Fruit fly (Drosophila melanogaster) whole organism, wandering third instar larva: ENCODE results near the gene CG9733.

ENCODE experiments used
- Abd-B ChIP-seq: fragments of >200 bp; optimal IDR thresholded peaks from 2 replicates; lab custom pipeline; 2017; ENCODE audit warnings: missing biosample characterization, missing genetic modification characterization
- CG32264 ChIP-seq: fragments of 200-800 bp; sonication (Bioruptor generic); optimal IDR thresholded peaks from 2 replicates; lab custom pipeline; 2016; ENCODE audit warnings: missing biosample characterization, missing genetic modification characterization
- CG9705 ChIP-seq: fragments of 200-800 bp; sonication (Bioruptor generic); optimal IDR thresholded peaks from 2 replicates; lab custom pipeline; 2018; ENCODE audit warnings: missing biosample characterization, mild to moderate bottlenecking, missing genetic modification characterization
- CrebA ChIP-seq: fragments of 200-800 bp; sonication (Bioruptor generic); optimal IDR thresholded peaks from 2 replicates; lab custom pipeline; 2016; ENCODE audit warnings: missing biosample characterization, mild to moderate bottlenecking, missing genetic modification characterization, borderline replicate concordance
- Dfd ChIP-seq: fragments of >200 bp; optimal IDR thresholded peaks from 2 replicates; lab custom pipeline; 2017; ENCODE audit warnings: missing biosample characterization, missing genetic modification characterization
- Dif ChIP-seq: fragments of 200-275, 200-300 bp; sonication (Bioruptor generic); optimal IDR thresholded peaks from 2 replicates; lab custom pipeline; 2018; ENCODE audit warnings: missing biosample characterization, missing genetic modification characterization; ENCODE audit not compliant: partially characterized antibody
- GATAd ChIP-seq: sonication (Bioruptor generic); optimal IDR thresholded peaks from 2 replicates; lab custom pipeline; 2016; ENCODE audit warnings: missing biosample characterization, missing genetic modification characterization
- HLH106 ChIP-seq: fragments of 200-800 bp; optimal IDR thresholded peaks from 3 replicates; lab custom pipeline; 2019; ENCODE audit warnings: missing biosample characterization, mild to moderate bottlenecking, missing genetic modification characterization, moderate library complexity
- Hnf4 ChIP-seq: fragments of 200-800 bp; sonication (Bioruptor generic); optimal IDR thresholded peaks from 2 replicates; lab custom pipeline; 2016; ENCODE audit warnings: missing biosample characterization, mild to moderate bottlenecking, missing genetic modification characterization
- Hr78 ChIP-seq: fragments of >200 bp; optimal IDR thresholded peaks from 2 replicates; lab custom pipeline; 2017; ENCODE audit warnings: missing biosample characterization, missing genetic modification characterization
- Hr83 ChIP-seq: fragments of 200-300 bp; sonication (Bioruptor generic); optimal IDR thresholded peaks from 2 replicates; lab custom pipeline; 2016; ENCODE audit warnings: missing biosample characterization, mild to moderate bottlenecking, missing genetic modification characterization, moderate library complexity; ENCODE audit not compliant: poor library complexity, severe bottlenecking
- Jra ChIP-seq: sonication (Bioruptor generic); optimal IDR thresholded peaks from 2 replicates; lab custom pipeline; 2016; ENCODE audit warnings: missing biosample characterization, missing genetic modification characterization
- Mio ChIP-seq: sonication (Bioruptor generic); optimal IDR thresholded peaks from 2 replicates; lab custom pipeline; 2016; ENCODE audit warnings: missing biosample characterization, missing genetic modification characterization
- Myc ChIP-seq: fragments of >200 bp; optimal IDR thresholded peaks from 2 replicates; lab custom pipeline; 2017
- N ChIP-seq: fragments of >200 bp; optimal IDR thresholded peaks from 2 replicates; lab custom pipeline; 2018; ENCODE audit warnings: missing biosample characterization, missing external identifiers, missing genetic modification characterization
- OdsH ChIP-seq: fragments of 200-800 bp; sonication (Bioruptor generic); optimal IDR thresholded peaks from 2 replicates; lab custom pipeline; 2016; ENCODE audit warnings: missing biosample characterization, mild to moderate bottlenecking, missing genetic modification characterization
- Rel ChIP-seq, 2 experiments: fragments of 200-800 bp; sonication (Bioruptor generic) in 1 of 2; optimal IDR thresholded peaks; 2 replicates in 1 of 2; 3 replicates in 1 of 2; lab custom pipeline; 2016 to 2019; ENCODE audit warnings: mild to moderate bottlenecking in 2 of 2, missing biosample characterization in 2 of 2, missing genetic modification characterization in 2 of 2, moderate library complexity in 1 of 2
- Sp1 ChIP-seq: fragments of 200-800 bp; sonication (Bioruptor generic); optimal IDR thresholded peaks from 3 replicates; lab custom pipeline; 2019; ENCODE audit warnings: missing biosample characterization, mild to moderate bottlenecking, missing genetic modification characterization, moderate library complexity
- Vsx2 ChIP-seq: fragments of 200-300, 225-300 bp; sonication (Bioruptor generic); optimal IDR thresholded peaks from 2 replicates; lab custom pipeline; 2018; ENCODE audit warnings: missing biosample characterization, missing genetic modification characterization; ENCODE audit not compliant: partially characterized antibody
- br ChIP-seq: fragments of 200-800 bp; sonication (Bioruptor generic); optimal IDR thresholded peaks from 2 replicates; lab custom pipeline; 2016; ENCODE audit warnings: missing biosample characterization, missing genetic modification characterization
- brk ChIP-seq: fragments of 200-800 bp; sonication (Bioruptor generic); optimal IDR thresholded peaks from 2 replicates; lab custom pipeline; 2016; ENCODE audit warnings: missing biosample characterization, mild to moderate bottlenecking, missing genetic modification characterization
- dl ChIP-seq, 2 experiments: fragments of 175-275, 200-275 bp in 1 of 2; fragments of 200-275 bp in 1 of 2; sonication (Bioruptor generic); optimal IDR thresholded peaks; lab custom pipeline; 2018; ENCODE audit warnings: mild to moderate bottlenecking in 2 of 2, missing biosample characterization in 2 of 2, missing genetic modification characterization in 2 of 2, moderate library complexity in 2 of 2; ENCODE audit not compliant: partially characterized antibody in 2 of 2, insufficient read depth in 1 of 2
- dmrt93B ChIP-seq: fragments of 200-800 bp; sonication (Bioruptor generic); optimal IDR thresholded peaks from 2 replicates; lab custom pipeline; 2018; ENCODE audit warnings: missing biosample characterization, mild to moderate bottlenecking, missing genetic modification characterization
- dsf ChIP-seq: sonication (Bioruptor generic); optimal IDR thresholded peaks from 2 replicates; lab custom pipeline; 2016; ENCODE audit warnings: missing biosample characterization, missing genetic modification characterization, borderline replicate concordance
- ey ChIP-seq: fragments of 200-800 bp; sonication (Bioruptor generic); optimal IDR thresholded peaks from 2 replicates; lab custom pipeline; 2016; ENCODE audit warnings: missing biosample characterization, missing genetic modification characterization
- foxo ChIP-seq, 2 experiments: fragments of 200-800 bp; sonication (Bioruptor generic); optimal IDR thresholded peaks; 2 replicates in 1 of 2; 3 replicates in 1 of 2; lab custom pipeline; 2016 to 2017; ENCODE audit warnings: missing biosample characterization in 2 of 2, missing genetic modification characterization in 2 of 2
- fru ChIP-seq: fragments of 200-800 bp; sonication (Bioruptor generic); optimal IDR thresholded peaks from 3 replicates; lab custom pipeline; 2016; ENCODE audit warnings: missing biosample characterization, mild to moderate bottlenecking, missing genetic modification characterization
- h ChIP-seq: fragments of 200-800 bp; sonication (Bioruptor generic); optimal IDR thresholded peaks from 3 replicates; lab custom pipeline; 2016; ENCODE audit warnings: missing biosample characterization, mild to moderate bottlenecking, missing genetic modification characterization
- jim ChIP-seq: fragments of 175-275, 200-325 bp; sonication (Bioruptor generic); optimal IDR thresholded peaks from 2 replicates; lab custom pipeline; 2016; ENCODE audit warnings: missing biosample characterization, mild to moderate bottlenecking, missing genetic modification characterization
- lola ChIP-seq: fragments of >200 bp; optimal IDR thresholded peaks from 2 replicates; lab custom pipeline; 2017; ENCODE audit warnings: missing biosample characterization, missing genetic modification characterization
- pan ChIP-seq: fragments of >200 bp; optimal IDR thresholded peaks from 2 replicates; lab custom pipeline; 2017
- psq ChIP-seq: fragments of 200-800 bp; sonication (Bioruptor generic); optimal IDR thresholded peaks from 3 replicates; lab custom pipeline; 2017; ENCODE audit warnings: missing biosample characterization, mild to moderate bottlenecking, missing genetic modification characterization, moderate library complexity
- rgr ChIP-seq: fragments of 200-800 bp; sonication (Bioruptor generic); optimal IDR thresholded peaks from 3 replicates; lab custom pipeline; 2016; ENCODE audit warnings: missing biosample characterization, mild to moderate bottlenecking, missing genetic modification characterization
- sage ChIP-seq: fragments of 200-800 bp; sonication (Bioruptor generic); optimal IDR thresholded peaks from 2 replicates; lab custom pipeline; 2016; ENCODE audit warnings: missing biosample characterization, mild to moderate bottlenecking, missing genetic modification characterization
- sv ChIP-seq: fragments of 200-800 bp; sonication (Bioruptor generic); optimal IDR thresholded peaks from 3 replicates; lab custom pipeline; 2016; ENCODE audit warnings: missing biosample characterization, missing genetic modification characterization
- tai ChIP-seq: sonication (Bioruptor generic); optimal IDR thresholded peaks from 2 replicates; lab custom pipeline; 2016; ENCODE audit warnings: missing biosample characterization, missing genetic modification characterization
- usp ChIP-seq: fragments of >200 bp; optimal IDR thresholded peaks from 2 replicates; lab custom pipeline; 2017; ENCODE audit warnings: missing biosample characterization, missing genetic modification characterization
- woc ChIP-seq: sonication (Bioruptor generic); optimal IDR thresholded peaks from 2 replicates; lab custom pipeline; 2016; ENCODE audit warnings: missing biosample characterization, mild to moderate bottlenecking, missing genetic modification characterization

CG9733 gene

DNA sequence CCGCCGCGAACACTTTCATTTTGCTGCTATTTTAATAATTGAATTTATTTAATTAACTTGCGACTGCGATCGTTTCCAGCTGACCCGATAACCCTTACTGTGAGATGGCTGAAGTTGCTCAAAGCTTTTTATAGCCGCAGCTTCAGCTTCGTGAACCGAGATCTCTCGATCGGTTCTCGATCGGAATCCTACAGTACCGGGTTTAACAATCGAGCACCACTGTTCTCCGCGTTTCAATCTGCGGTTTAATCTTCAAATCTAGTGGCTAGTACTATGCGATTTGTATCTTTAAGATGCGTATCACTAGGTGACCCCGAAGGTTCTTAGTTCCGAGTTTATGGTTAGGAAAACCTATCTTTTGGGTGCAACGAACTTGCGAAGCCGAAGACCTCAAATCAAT, at the start of gene CG9733:
CG9733 (minus strand) TSS at position 101 of the 400 bp plus-strand sequence.
- TF ChIP-seq Abd-B (GFP tag; lab: Kevin White, UChicago) = no peak
- no peak for TF ChIP-seq Hr78
- no peak for TF ChIP-seq GATAd (GFP tag; lab: Kevin White, UChicago)
- TF ChIP-seq Vsx2 (GFP tag; lab: Kevin White, UChicago) = no peak
- TF ChIP-seq sage (GFP tag; lab: Kevin White, UChicago) = no peak
- TF ChIP-seq dsf = no peak
- TF ChIP-seq pan = no peak
- TF ChIP-seq Rel (GFP tag; optimal IDR thresholded peaks at IDR 0.05; lab: Kevin White, UChicago) = no peak
- no peak for TF ChIP-seq Rel (tag; optimal IDR thresholded peaks at IDR 0.05; lab: Kevin White, UChicago)
- TF ChIP-seq OdsH (GFP tag; lab: Kevin White, UChicago) = no peak
- TF ChIP-seq lola (GFP tag; lab: Kevin White, UChicago) = no peak
- TF ChIP-seq Jra = no peak
- no peak for TF ChIP-seq Dfd
- TF ChIP-seq fru (GFP tag; lab: Kevin White, UChicago) = no peak
- TF ChIP-seq br = no peak
- TF ChIP-seq foxo (GFP tag; optimal IDR thresholded peaks at IDR 0.05; lab: Kevin White, UChicago) = no peak
- no peak for TF ChIP-seq Dif

DNA sequence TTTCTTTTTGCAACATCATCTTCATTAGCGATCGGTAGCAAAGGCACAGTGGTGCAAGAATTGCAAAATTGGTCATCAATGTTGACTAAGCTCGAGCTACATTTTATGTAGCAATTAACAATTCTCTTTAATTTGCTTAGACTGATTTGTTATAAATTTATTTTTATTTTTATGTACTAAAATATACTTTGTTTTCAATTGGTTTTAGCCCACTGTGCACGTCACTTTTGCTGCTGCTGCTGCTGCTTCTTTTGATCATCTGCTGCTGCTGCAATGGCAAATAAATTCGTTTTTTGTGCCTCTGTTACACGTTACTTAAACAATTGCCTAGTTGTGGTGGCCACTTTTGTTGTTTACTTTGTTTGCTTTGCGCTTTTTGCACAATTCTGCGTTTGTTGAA, 49.5 kb upstream of the CG9733 start:
- TF ChIP-seq HLH106 (tag; lab: Kevin White, UChicago) = peak; percentile 83
- TF ChIP-seq rgr = peak; percentile 95
- TF ChIP-seq ey (GFP tag; lab: Kevin White, UChicago) = peak; percentile 83
- TF ChIP-seq dl (GFP tag; optimal IDR thresholded peaks at IDR 0.05; lab: Kevin White, UChicago; ENCODE audit: insufficient read depth in 1 of 2, partially characterized antibody in 2 of 2) = no peak
- no peak for TF ChIP-seq Hr83 (GFP tag; lab: Kevin White, UChicago)
- TF ChIP-seq brk = peak; percentile 77
- TF ChIP-seq lola (GFP tag; lab: Kevin White, UChicago) = no peak
- no peak for TF ChIP-seq usp (GFP tag; lab: Kevin White, UChicago)
- TF ChIP-seq foxo (GFP tag; optimal IDR thresholded peaks at IDR 0.05; lab: Kevin White, UChicago) = peak in 1 of 2 experiments; percentile 88
- TF ChIP-seq h (GFP tag; lab: Kevin White, UChicago) = peak; percentile 91
- no peak for TF ChIP-seq Abd-B (GFP tag; lab: Kevin White, UChicago)
- TF ChIP-seq br = peak; percentile 85
- peak; percentile 87 for TF ChIP-seq OdsH (GFP tag; lab: Kevin White, UChicago)
- no peak for TF ChIP-seq jim
- TF ChIP-seq dmrt93B (GFP tag; lab: Kevin White, UChicago) = peak; percentile 77
- TF ChIP-seq fru (GFP tag; lab: Kevin White, UChicago) = peak; percentile 87
- TF ChIP-seq CG9705 = peak; percentile 37
- peak; percentile 44 for TF ChIP-seq Dfd
- peak; percentile 84 for TF ChIP-seq sage (GFP tag; lab: Kevin White, UChicago)
- no peak for TF ChIP-seq Vsx2 (GFP tag; lab: Kevin White, UChicago)
- peak; percentile 51 for TF ChIP-seq Jra
- TF ChIP-seq Myc = no peak
- no peak for TF ChIP-seq pan
- TF ChIP-seq CG32264 (GFP tag; lab: Kevin White, UChicago) = peak; percentile 60
- TF ChIP-seq Rel (GFP tag; optimal IDR thresholded peaks at IDR 0.05; lab: Kevin White, UChicago) = peak; percentile 61
- peak; percentile 17 for TF ChIP-seq Rel (tag; optimal IDR thresholded peaks at IDR 0.05; lab: Kevin White, UChicago)
- peak; percentile 82 for TF ChIP-seq psq (GFP tag; lab: Kevin White, UChicago)
- no peak for TF ChIP-seq N
- peak; percentile 83 for TF ChIP-seq Sp1 (GFP tag; lab: Kevin White, UChicago)
- peak; percentile 86 for TF ChIP-seq Hnf4 (GFP tag; lab: Kevin White, UChicago)
- peak; percentile 43 for TF ChIP-seq woc (GFP tag; lab: Kevin White, UChicago)
- no peak for TF ChIP-seq CrebA (GFP tag; lab: Kevin White, UChicago)
- TF ChIP-seq Mio (GFP tag; lab: Kevin White, UChicago) = no peak
- TF ChIP-seq GATAd (GFP tag; lab: Kevin White, UChicago) = peak; percentile 40
- peak; percentile 63 for TF ChIP-seq sv (GFP tag; lab: Kevin White, UChicago)
- no peak for TF ChIP-seq Hr78
- peak; percentile 50 for TF ChIP-seq dsf
- peak; percentile 73 for TF ChIP-seq tai (GFP tag; lab: Kevin White, UChicago)
- TF ChIP-seq Dif = no peak
